Worm (Caenorhabditis elegans) whole organism, dauer: ENCODE results near the gene C31H2.4.

Experiments used
- unc-62 ChIP-seq: sonication (generic microtip); optimal IDR thresholded peaks from 2 replicates; lab custom pipeline; 2017; ENCODE audit warnings: missing biosample characterization, missing genetic modification reagents, missing genetic modification characterization

Gene C31H2.4

ce11 chrX:5133980-5134379, 25.5 kb downstream of the C31H2.4 start, which contains the start of gene tbc-7:
TSS of gene tbc-7 (plus strand) at chrX:5134280.
- TF ChIP-seq unc-62 (GFP tag; lab: Kevin White, UChicago): no peak

- no peak for TF ChIP-seq unc-62 (GFP tag; lab: Kevin White, UChicago)
These were observed 27.7 kb downstream of the C31H2.4 start for ce11 chrX:5131760-5132159.

- TF ChIP-seq unc-62 (GFP tag; lab: Kevin White, UChicago): no peak
These were observed 30.0 kb downstream of the C31H2.4 start for ce11 chrX:5129447-5129846.

ce11 chrX:5124288-5124687, 35.2 kb downstream of the C31H2.4 start:
- TF ChIP-seq unc-62 (GFP tag; lab: Kevin White, UChicago): no peak

ce11 chrX:5122791-5123414, 36.6 kb downstream of the C31H2.4 start:
- no peak for TF ChIP-seq unc-62 (GFP tag; lab: Kevin White, UChicago)

- no peak for TF ChIP-seq unc-62 (GFP tag; lab: Kevin White, UChicago)
These were observed 37.1 kb downstream of the C31H2.4 start for ce11 chrX:5122369-5122768.

ce11 chrX:5121789-5122188, 37.7 kb downstream of the C31H2.4 start:
- TF ChIP-seq unc-62 (GFP tag; lab: Kevin White, UChicago): no peak

- no peak for TF ChIP-seq unc-62 (GFP tag; lab: Kevin White, UChicago)
These were observed 38.7 kb downstream of the C31H2.4 start for ce11 chrX:5120807-5121206.

ce11 chrX:5120196-5120595, 39.3 kb downstream of the C31H2.4 start:
- no peak for TF ChIP-seq unc-62 (GFP tag; lab: Kevin White, UChicago)

ce11 chrX:5119686-5120085, 39.8 kb downstream of the C31H2.4 start:
- no peak for TF ChIP-seq unc-62 (GFP tag; lab: Kevin White, UChicago)

ce11 chrX:5119246-5119645, 40.2 kb downstream of the C31H2.4 start:
- TF ChIP-seq unc-62 (GFP tag; lab: Kevin White, UChicago): no peak

- no peak for TF ChIP-seq unc-62 (GFP tag; lab: Kevin White, UChicago)
These were observed 41.9 kb downstream of the C31H2.4 start for ce11 chrX:5117571-5117970.

ce11 chrX:5116816-5117459, 42.5 kb downstream of the C31H2.4 start, which contains the start of gene apl-1:
TSS of gene apl-1 (minus strand) at chrX:5116866.
- no peak for TF ChIP-seq unc-62 (GFP tag; lab: Kevin White, UChicago)

- TF ChIP-seq unc-62 (GFP tag; lab: Kevin White, UChicago): no peak
These were observed 43.3 kb downstream of the C31H2.4 start for ce11 chrX:5116180-5116579.

ce11 chrX:5115511-5115910, 44.0 kb downstream of the C31H2.4 start:
- no peak for TF ChIP-seq unc-62 (GFP tag; lab: Kevin White, UChicago)

ce11 chrX:5111894-5112293, 47.6 kb downstream of the C31H2.4 start:
- TF ChIP-seq unc-62 (GFP tag; lab: Kevin White, UChicago): no peak

ce11 chrX:5109130-5109529, 50.3 kb downstream of the C31H2.4 start, which contains the start of gene C42D8.1:
TSS of gene C42D8.1 (plus strand) at chrX:5109506.
- TF ChIP-seq unc-62 (GFP tag; lab: Kevin White, UChicago): no peak
